Worm (Caenorhabditis elegans) whole organism, L4 larva: Measurements from ENCODE around the gene B0416.11.

Experiments used
- aly-2 ChIP-seq: sonication (generic microtip); optimal IDR thresholded peaks from 2 replicates; lab custom pipeline; 2018; ENCODE audit warnings: missing biosample characterization, missing genetic modification characterization
- ama-1 ChIP-seq: fragments of 150-350 bp; optimal IDR thresholded peaks from 2 replicates; lab custom pipeline; 2014; ENCODE audit warnings: inconsistent platforms, mixed read lengths
- egl-43 ChIP-seq: fragments of 200-800 bp; sonication (Bioruptor generic); IDR thresholded peaks from 2 replicates; pipeline ENCODE4 v1.3.6; 2022; ENCODE audit warnings: missing genetic modification reagents, missing genetic modification characterization, missing compliant biosample characterization
- fkh-10 ChIP-seq: fragments of 150-350 bp; optimal IDR thresholded peaks from 2 replicates; lab custom pipeline; 2014; ENCODE audit warnings: missing biosample characterization, missing genetic modification reagents, missing genetic modification characterization
- hlh-30 ChIP-seq: sonication (generic microtip); optimal IDR thresholded peaks from 2 replicates; lab custom pipeline; 2017; ENCODE audit warnings: antibody characterized with exemption, mild to moderate bottlenecking, missing genetic modification characterization, missing compliant biosample characterization; ENCODE audit not compliant: insufficient read depth
- mdl-1 ChIP-seq, 2 experiments: fragments of 150-350 bp in 1 of 2; sonication (generic microtip) in 1 of 2; optimal IDR thresholded peaks; 2 replicates each; lab custom pipeline; 2014 to 2017; ENCODE audit warnings: missing biosample characterization in 2 of 2, missing genetic modification characterization in 2 of 2
- mep-1 ChIP-seq: fragments of 150-350 bp; sonication (generic microtip); optimal IDR thresholded peaks from 3 replicates; lab custom pipeline; 2014; ENCODE audit warnings: missing biosample characterization, missing genetic modification characterization
- mxl-3 ChIP-seq: fragments of 200-800 bp; sonication (Bioruptor generic); optimal IDR thresholded peaks from 2 replicates; lab custom pipeline; 2018; ENCODE audit warnings: mild to moderate bottlenecking, missing genetic modification characterization, missing compliant biosample characterization
- nhr-11 ChIP-seq: fragments of 150-350 bp; optimal IDR thresholded peaks from 2 replicates; lab custom pipeline; 2014; ENCODE audit warnings: missing biosample characterization, missing genetic modification characterization
- nhr-25 ChIP-seq: sonication (generic microtip); optimal IDR thresholded peaks from 2 replicates; lab custom pipeline; 2017; ENCODE audit warnings: missing genetic modification characterization, mild to moderate bottlenecking, missing compliant biosample characterization, antibody characterized with exemption, moderate library complexity, borderline replicate concordance; ENCODE audit not compliant: insufficient read depth
- nhr-6 ChIP-seq: fragments of 150-350 bp; optimal IDR thresholded peaks from 2 replicates; lab custom pipeline; 2014; ENCODE audit warnings: missing biosample characterization, missing genetic modification characterization
- pha-4 ChIP-seq, 2 experiments: fragments of 150-350 bp in 1 of 2; fragments of 200-800 bp in 1 of 2; sonication (Bioruptor generic) in 1 of 2; IDR thresholded peaks in 1 of 2; optimal IDR thresholded peaks in 1 of 2; 2 replicates each; pipeline versions ENCODE4 v1.3.6 to Lab custom; 2014 to 2022; ENCODE audit warnings: missing genetic modification characterization in 2 of 2, missing genetic modification reagents in 2 of 2, missing biosample characterization in 1 of 2, missing compliant biosample characterization in 1 of 2
- snpc-4 ChIP-seq: fragments of 150-350 bp; optimal IDR thresholded peaks from 2 replicates; lab custom pipeline; 2014; ENCODE audit warnings: missing biosample characterization, missing genetic modification characterization
- zip-2 ChIP-seq: fragments of 150-350 bp; optimal IDR thresholded peaks from 2 replicates; lab custom pipeline; 2014; ENCODE audit warnings: missing biosample characterization, missing genetic modification characterization

DNA sequence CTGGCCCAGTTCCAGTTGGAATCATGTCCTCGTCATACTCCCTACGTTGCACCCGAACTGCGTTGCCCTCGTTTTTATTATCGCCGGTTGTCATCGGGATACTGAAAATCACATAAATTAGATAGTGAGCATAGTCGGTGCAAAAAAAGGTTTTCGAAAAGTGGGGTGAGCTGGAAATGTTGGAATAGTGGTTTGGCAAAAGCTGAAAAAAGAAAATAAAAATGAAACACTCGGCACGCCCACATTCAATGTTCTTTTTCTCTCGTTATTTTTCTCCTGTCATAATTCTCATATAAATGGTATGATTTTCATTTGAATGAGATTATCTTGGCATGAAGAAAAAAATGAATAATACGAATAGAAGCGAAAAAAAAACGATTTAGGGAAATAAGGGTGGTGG lies 18.7 kb downstream of the B0416.11 start, which contains the start of gene F18G5.6:
- TF ChIP-seq mxl-3 (GFP tag; lab: Kevin White, UChicago) (no peak), pha-4 (GFP tag; IDR thresholded peaks at IDR 0.05; lab: Robert Waterston, UW) (no peak), pha-4 (tag; optimal IDR thresholded peaks at IDR 0.05; lab: Kevin White, UChicago) (no peak), nhr-25 (tag; lab: Kevin White, UChicago) (no peak), egl-43 (GFP tag; lab: Robert Waterston, UW) (no peak), zip-2 (no peak), nhr-6 (no peak), mep-1 (tag; lab: Kevin White, UChicago) (no peak), snpc-4 (no peak), nhr-11 (tag; lab: Kevin White, UChicago) (no peak), hlh-30 (tag; lab: Kevin White, UChicago) (no peak), fkh-10 (GFP tag; lab: Kevin White, UChicago) (no peak), ama-1 (lab: Kevin White, UChicago) (no peak), mdl-1 (tag; optimal IDR thresholded peaks at IDR 0.05; lab: Kevin White, UChicago) (no peak), aly-2 (no peak)
